Fruit fly (Drosophila melanogaster) S2 (cell line): ENCODE results near the gene CG15043.

Experiments
- CG8478 ChIP-seq: fragments of >200 bp; optimal IDR thresholded peaks from 2 replicates; lab custom pipeline; 2018
- CTCF ChIP-seq, 2 experiments: fragments of >200 bp; optimal IDR thresholded peaks; 2 replicates each; lab custom pipeline; 2018

CG15043 gene

DNA sequence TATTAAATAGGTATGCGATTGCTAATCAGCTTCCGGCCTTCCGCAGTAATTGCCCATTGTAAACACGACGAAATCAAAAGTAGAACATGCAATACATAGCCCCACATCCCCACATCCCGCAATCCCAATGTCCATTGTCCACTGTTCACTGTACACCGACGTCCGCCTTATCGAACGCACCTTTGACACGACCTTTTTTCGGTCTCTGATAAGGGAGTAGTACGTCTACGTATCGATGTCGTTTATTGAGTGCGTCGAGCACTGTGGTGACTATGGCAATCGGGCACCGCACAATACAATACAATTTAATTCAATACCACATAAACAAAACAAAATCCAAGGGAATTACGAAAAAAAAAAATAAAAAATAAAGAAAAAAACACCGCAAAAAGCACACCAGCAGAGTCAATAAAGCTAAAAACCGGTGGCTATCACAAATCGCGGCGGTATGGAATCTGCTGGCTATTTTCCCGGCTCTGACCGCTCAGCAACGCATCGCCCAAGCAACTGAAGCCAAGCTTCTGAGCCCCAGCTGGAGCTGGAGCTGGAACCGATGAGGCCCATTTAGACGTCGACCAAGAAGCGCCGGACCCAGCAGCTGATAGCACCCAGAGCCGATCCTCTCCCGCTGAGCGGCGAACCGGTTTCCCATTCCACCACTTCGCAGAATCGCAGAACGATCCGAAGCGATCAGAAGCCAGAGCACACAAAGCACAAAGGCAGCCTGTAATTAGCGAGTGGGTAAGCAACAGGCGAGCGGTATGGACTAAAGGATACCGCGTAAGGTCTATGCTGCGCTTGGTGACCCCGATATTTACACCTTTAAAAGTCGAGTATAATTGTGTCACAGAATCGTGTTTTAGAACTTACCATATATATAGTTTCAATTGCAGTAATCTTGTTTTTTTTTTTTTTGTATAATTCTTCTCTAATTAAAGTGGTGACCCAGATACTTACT, 10.4 kb downstream of the CG15043 start, which contains the start of gene Hayan:
Hayan (minus strand) TSS at position 512 of the 958 bp plus-strand sequence.
- TF ChIP-seq CG8478 (no peak), CTCF (optimal IDR thresholded peaks at IDR 0.05; lab: Kevin White, UChicago) (no peak)

- TF ChIP-seq CG8478 (no peak), CTCF (optimal IDR thresholded peaks at IDR 0.05; lab: Kevin White, UChicago) (no peak)
Observed at dm6 chrX:18482537-18482936, 11.4 kb downstream of the CG15043 start.

DNA sequence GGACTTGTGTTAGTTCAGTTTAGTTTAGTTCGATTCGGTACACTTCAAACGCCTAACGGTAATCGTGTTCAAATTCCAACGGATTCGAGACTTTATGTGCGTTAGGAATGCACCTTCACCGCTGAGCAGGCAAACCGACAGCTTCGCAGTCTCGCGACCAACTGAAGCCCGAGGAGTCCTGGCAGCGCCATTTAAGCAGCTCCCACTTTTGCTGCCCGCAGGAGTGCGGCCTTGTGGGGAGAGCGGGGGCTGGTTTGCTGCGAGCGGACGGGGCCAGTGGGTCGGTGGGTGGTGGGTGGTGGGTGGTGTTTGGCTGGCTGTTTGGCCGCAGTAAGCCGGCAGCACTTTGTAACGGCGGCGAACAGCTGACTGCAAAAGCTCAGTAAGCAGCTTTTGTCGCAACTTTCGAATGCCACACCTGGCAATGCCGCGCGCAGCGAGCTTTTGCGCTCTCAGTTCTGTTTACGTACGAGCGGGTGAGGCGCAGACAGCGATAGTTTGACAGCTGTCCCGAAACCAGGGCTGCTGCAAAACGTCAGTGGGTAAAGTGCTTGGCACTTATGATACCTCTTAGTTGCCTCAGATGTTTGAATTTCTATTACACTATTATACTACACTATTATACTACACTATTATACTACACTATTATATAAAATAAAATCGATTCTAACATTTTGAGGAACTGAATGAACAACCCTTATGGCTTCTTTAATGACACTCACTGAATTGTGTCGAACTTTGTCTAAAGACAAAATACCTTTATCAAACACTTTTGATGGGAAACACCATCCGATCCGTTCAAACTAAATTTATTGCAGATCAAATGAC, 14.4 kb downstream of the CG15043 start, which contains the start of gene CG32547:
CG32547 (minus strand) TSS at position 181 of the 828 bp plus-strand sequence.
- TF ChIP-seq CG8478 (no peak), CTCF (optimal IDR thresholded peaks at IDR 0.05; lab: Kevin White, UChicago) (no peak)

DNA sequence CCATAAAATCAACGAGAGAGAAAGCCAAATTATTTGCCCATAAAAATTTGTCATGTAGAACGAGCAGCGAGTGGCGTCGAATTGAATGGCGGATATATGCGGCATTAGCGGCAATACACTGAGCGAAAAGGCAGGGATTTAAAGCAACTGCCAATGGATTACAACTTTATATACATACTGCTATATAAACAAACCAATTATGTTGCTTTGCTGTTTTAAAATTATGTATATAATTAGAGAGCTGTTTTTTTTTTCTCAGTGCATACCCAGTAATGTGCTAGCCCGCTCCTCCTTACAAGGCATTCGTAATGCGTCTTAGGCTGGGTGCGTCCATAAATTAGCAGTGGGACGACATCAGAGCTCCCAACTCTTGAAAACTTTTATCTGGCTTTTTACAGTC, 26.1 kb downstream of the CG15043 start:
- no peak for TF ChIP-seq CTCF (optimal IDR thresholded peaks at IDR 0.05; lab: Kevin White, UChicago)
- TF ChIP-seq CG8478 = no peak

DNA sequence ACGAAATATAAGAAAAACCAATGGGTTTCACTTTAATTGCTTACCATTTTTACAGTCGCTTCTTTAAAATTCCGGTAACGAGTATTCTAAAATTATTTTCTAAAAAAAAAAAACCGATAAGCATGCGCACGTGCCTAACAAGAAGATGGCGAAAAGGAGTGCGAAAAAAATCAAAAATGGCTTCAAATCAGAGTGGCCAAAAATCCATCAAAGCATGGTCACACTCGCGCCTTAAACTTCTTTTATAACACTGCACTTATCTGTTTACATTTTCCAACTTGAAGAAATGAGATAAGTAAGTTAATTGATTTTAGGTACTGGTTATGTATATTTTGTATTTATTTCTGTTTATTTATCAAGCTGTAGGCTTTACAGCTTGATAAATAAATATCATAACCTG, 33.6 kb downstream of the CG15043 start, which contains the start of gene CG43843:
CG43843 (minus strand) TSS at position 101 of the 400 bp plus-strand sequence.
- TF ChIP-seq CTCF (optimal IDR thresholded peaks at IDR 0.05; lab: Kevin White, UChicago) = no peak
- no peak for TF ChIP-seq CG8478

dm6 chrX:18452717-18453116, 41.3 kb downstream of the CG15043 start:
- TF ChIP-seq CTCF (optimal IDR thresholded peaks at IDR 0.05; lab: Kevin White, UChicago) (no peak), CG8478 (no peak)
